Worm (Caenorhabditis elegans): Measurements from ENCODE around the gene cpg-18.

DNA sequence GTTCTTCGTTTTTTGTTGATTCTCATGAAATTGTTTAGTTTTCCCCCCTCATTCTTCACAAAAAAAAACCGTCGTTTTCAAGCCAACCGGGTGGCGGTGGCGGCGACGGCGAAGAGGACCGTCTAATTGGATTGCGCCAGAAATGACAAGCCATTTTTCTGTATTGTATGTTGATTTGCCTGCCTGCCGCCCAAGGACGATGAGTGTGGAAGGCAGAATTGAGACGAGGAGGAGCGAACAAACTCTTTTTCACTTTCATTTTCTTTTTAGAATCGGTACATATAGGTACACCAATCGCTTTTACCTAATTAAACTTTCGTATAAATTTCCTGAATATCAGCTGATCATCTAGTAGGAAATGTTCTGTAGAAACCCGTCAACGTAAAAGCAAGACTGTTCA, 33.2 kb upstream of the cpg-18 start:
- TF ChIP-seq mdl-1 (tag; optimal IDR thresholded peaks at IDR 0.05): no peak
- no peak for TF ChIP-seq pha-4 (GFP tag; IDR thresholded peaks at IDR 0.05)
- no peak for TF ChIP-seq pha-4 (tag; optimal IDR thresholded peaks at IDR 0.05)
- no peak for TF ChIP-seq ces-1 (GFP tag; optimal IDR thresholded peaks at IDR 0.05)
- no peak for TF ChIP-seq pqm-1 (tag; optimal IDR thresholded peaks at IDR 0.05)
